Fruit fly (Drosophila melanogaster): ENCODE data around the gene Usp47.

DNA sequence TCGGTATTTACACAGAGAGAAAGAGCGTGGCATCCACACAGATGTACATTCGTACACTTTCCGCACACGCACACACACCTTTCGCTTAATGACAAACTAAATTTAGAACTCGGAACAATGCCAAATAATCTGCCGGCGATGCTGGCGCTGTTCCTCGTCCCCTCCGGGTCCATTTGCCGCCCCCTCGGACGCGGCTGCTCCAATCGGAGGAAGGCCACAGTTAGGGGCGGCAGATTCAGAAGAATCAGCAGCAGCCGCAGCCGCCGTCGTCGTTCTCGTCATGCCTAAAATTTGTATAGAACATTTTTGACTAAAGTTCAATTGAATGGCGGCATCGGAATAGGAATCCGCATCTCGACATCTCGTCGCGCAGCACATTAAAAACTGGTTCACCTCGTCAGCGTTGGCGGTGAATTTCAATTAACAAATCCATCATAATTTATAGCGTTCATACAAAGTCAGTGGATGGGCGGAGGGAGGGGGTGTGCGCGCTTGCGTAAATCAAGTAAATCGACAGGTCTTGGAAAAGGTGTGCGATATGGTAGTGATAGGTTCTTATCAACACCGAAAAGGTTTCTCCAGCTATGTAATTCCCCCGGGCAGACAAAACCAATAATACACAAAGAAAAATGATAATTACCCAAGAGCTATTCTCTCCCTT, 55.9 kb downstream of the Usp47 start:
- TF ChIP-seq Eip75B (GFP tag; optimal IDR thresholded peaks at IDR 0.05): no peak
- no peak for TF ChIP-seq CG15336 (GFP tag; IDR thresholded peaks at IDR 0.05)
- no peak for TF ChIP-seq ss (GFP tag; optimal IDR thresholded peaks at IDR 0.05)
- TF ChIP-seq CG11294 (GFP tag; IDR thresholded peaks at IDR 0.05): no peak
- TF ChIP-seq CG1621 (tag; optimal IDR thresholded peaks at IDR 0.05): no peak
- TF ChIP-seq cyc (GFP tag; optimal IDR thresholded peaks at IDR 0.05): no peak
- TF ChIP-seq lz (GFP tag; optimal IDR thresholded peaks at IDR 0.05): no peak

Data from whole organism, prepupa.